Fruit fly (Drosophila melanogaster): ENCODE data around the gene CG4281.

Gene CG4281

DNA sequence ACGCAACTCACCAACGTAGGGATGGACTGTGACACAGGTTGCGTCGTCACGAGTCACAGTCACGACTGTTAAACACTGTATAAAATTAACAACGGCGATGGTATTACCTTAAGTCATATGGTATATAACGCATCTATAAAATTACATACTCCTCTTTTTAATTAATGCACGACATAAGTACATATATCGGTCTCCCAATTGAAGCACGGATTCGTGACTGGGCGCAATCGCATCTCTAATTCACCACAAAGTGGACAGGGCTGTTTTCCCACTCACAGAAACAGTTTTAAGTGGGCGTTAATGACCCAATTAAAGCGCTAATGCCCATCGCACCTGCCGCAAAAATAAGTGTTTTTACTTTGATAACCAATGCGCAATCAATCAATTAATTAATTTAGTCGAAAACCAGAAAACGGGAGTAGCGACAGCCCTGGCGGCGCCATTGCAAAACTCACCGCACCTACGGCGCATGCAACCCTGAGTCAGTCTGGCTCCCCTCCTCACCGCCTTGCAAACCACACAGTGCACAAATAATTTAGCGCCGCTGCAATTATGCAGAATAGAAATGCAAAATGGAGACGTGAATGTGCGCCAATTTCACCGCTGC, 23.5 kb downstream of the CG4281 start, which contains the start of gene CG4313 (continued):
- TF ChIP-seq Sox102F (GFP tag; optimal IDR thresholded peaks at IDR 0.05) (peak; percentile 63), luna (GFP tag; optimal IDR thresholded peaks at IDR 0.05) (peak; percentile 44), CG17802 (tag; optimal IDR thresholded peaks at IDR 0.05) (peak; percentile 1), zfh1 (GFP tag; IDR thresholded peaks at IDR 0.05) (peak; percentile 54; the same call in 1 of the 3 replicates), bbx (GFP tag; IDR thresholded peaks at IDR 0.05; ENCODE audit: partially characterized antibody) (peak; percentile 80), jing (GFP tag; optimal IDR thresholded peaks at IDR 0.05) (no peak), Spps (tag; optimal IDR thresholded peaks at IDR 0.05) (peak; percentile 40), Mrtf (GFP tag; IDR thresholded peaks at IDR 0.05) (peak; percentile 61; the same call in 2 of the 3 replicates), CG10431 (GFP tag; optimal IDR thresholded peaks at IDR 0.05) (no peak), CG9797 (GFP tag; optimal IDR thresholded peaks at IDR 0.05) (peak; percentile 2), Oli (tag; optimal IDR thresholded peaks at IDR 0.05) (peak; percentile 34), CG7271 (tag; optimal IDR thresholded peaks at IDR 0.05) (no peak), pros (GFP tag; optimal IDR thresholded peaks at IDR 0.05) (no peak), Nf-YB (GFP tag; optimal IDR thresholded peaks at IDR 0.05) (peak; percentile 36), unpg (GFP tag; optimal IDR thresholded peaks at IDR 0.05) (peak; percentile 57), CG11456 (GFP tag; IDR thresholded peaks at IDR 0.05) (peak; percentile 67; the same call in 2 of the 3 replicates), crol (GFP tag; IDR thresholded peaks at IDR 0.05) (no peak), bcd (GFP tag; optimal IDR thresholded peaks at IDR 0.05) (peak; percentile 68), Hey (tag; optimal IDR thresholded peaks at IDR 0.05) (no peak), CG31388 (GFP tag; optimal IDR thresholded peaks at IDR 0.05) (peak; percentile 28), ftz-f1 (GFP tag; optimal IDR thresholded peaks at IDR 0.05) (no peak), CG10274 (GFP tag; optimal IDR thresholded peaks at IDR 0.05) (no peak), Kr (GFP tag; optimal IDR thresholded peaks at IDR 0.05) (no peak), CG30403 (GFP tag; optimal IDR thresholded peaks at IDR 0.05) (peak; percentile 81), CG12942 (GFP tag; optimal IDR thresholded peaks at IDR 0.05) (peak; percentile 46), CG33557 (GFP tag; optimal IDR thresholded peaks at IDR 0.05) (peak; percentile 51), stc (GFP tag; IDR thresholded peaks at IDR 0.05) (no peak), CG2129 (GFP tag; IDR thresholded peaks at IDR 0.05; ENCODE audit: partially characterized antibody) (peak; percentile 88), sens (GFP tag) (peak; percentile 97), CG14441 (GFP tag; IDR thresholded peaks at IDR 0.05) (peak; percentile 48; the same call in 1 of the 2 replicates), C15 (GFP tag; IDR thresholded peaks at IDR 0.05) (0 out of 3 replicates have a peak, but pooled peaks have one; percentile 11), CG6813 (GFP tag; optimal IDR thresholded peaks at IDR 0.05) (no peak), Doc2 (GFP tag; IDR thresholded peaks at IDR 0.05) (no peak), Side (GFP tag; optimal IDR thresholded peaks at IDR 0.05) (peak; percentile 61), prd (optimal IDR thresholded peaks at IDR 0.05) (no peak), prd (GFP tag; IDR thresholded peaks at IDR 0.05) (peak; percentile 70), CG4328 (GFP tag; optimal IDR thresholded peaks at IDR 0.05) (peak; percentile 61), CG30431 (GFP tag; optimal IDR thresholded peaks at IDR 0.05) (no peak), CG10366 (GFP tag; IDR thresholded peaks at IDR 0.05) (peak; percentile 45; the same call in 1 of the 2 replicates), Rx (GFP tag; IDR thresholded peaks at IDR 0.05) (peak; percentile 29; the same call in 1 of the 2 replicates), CG1647 (GFP tag; optimal IDR thresholded peaks at IDR 0.05) (peak; percentile 11), onecut (GFP tag; IDR thresholded peaks at IDR 0.05) (no peak), fd102C (GFP tag; optimal IDR thresholded peaks at IDR 0.05) (no peak), Deaf1 (tag; optimal IDR thresholded peaks at IDR 0.05) (peak; percentile 36), Jarid2 (GFP tag; optimal IDR thresholded peaks at IDR 0.05) (no peak), br (optimal IDR thresholded peaks at IDR 0.05) (no peak), crp (GFP tag; optimal IDR thresholded peaks at IDR 0.05) (peak in 1 of 2 experiments; percentile 10), lilli (GFP tag; optimal IDR thresholded peaks at IDR 0.05) (peak; percentile 85), ab (GFP tag; optimal IDR thresholded peaks at IDR 0.05) (peak; percentile 52), Xbp1 (GFP tag; optimal IDR thresholded peaks at IDR 0.05) (peak; percentile 77)
